Fruit fly (Drosophila melanogaster) S2 (cell line): ENCODE data around the gene Sec61gamma.

Experiments used
- CG8478 ChIP-seq: fragments of >200 bp; optimal IDR thresholded peaks from 2 replicates; lab custom pipeline; 2018
- CTCF ChIP-seq, 2 experiments: fragments of >200 bp; optimal IDR thresholded peaks; 2 replicates each; lab custom pipeline; 2018

Sec61gamma gene

DNA sequence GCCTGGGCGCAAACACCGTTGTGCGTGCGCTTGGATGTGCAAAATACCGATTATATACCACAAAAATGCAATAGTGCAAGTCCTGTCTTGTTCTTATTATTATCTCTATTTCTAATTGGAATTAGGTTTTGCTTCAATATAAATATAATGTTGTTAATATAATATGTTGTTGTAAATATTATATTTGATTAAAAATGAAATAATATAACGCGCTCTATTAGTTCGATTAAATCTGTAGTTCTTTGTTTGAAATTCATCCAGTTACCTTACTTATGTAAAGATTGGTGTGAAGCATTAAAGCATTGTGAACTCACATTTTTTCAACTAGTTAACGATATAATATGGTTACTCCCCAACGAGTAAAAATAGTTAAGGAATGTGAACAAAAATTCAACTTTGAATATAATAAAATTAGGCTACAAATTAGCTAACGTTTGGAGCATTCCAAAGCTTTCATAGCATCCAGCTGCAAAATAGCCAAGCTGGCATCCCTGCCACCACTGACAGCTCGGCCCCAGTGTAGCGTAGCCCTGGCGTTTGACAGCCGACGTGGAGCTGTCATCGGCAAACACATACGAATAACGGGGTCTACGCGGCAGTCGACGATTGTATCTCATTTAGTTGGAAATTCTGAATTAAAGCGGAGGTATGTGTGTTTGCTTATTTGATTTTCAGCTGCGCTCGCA lies at the start of gene Sec61gamma, which contains the start of gene CG12237:
Gene Sec61gamma, plus strand, starts transcription at position 509 of the 686 bp plus-strand sequence.
Gene CG12237, minus strand, starts transcription at position 51 of the 686 bp plus-strand sequence.
- no peak for TF ChIP-seq CTCF (optimal IDR thresholded peaks at IDR 0.05; lab: Kevin White, UChicago)
- TF ChIP-seq CG8478 (lab: Kevin White, UChicago), result no peak

DNA sequence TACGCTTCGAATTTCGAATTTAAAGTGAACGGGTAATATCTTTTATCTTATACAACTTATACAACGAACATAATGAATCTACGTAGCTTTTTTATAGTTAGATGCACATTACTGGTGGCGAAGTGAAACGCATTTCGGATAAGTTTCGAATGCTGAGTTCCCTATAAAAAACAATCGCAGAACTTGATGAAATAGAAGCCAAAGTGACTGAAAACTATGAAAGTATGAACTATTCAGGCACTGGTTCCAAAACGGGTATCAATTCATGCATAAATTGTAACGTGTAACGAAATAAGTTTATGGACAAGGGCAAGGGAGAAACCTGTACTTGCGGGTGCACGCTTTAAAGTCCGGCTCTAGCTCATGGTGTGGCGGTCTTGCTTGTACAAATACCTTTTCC lies 47.3 kb upstream of the Sec61gamma start:
- TF ChIP-seq CTCF (optimal IDR thresholded peaks at IDR 0.05; lab: Kevin White, UChicago) (no peak), CG8478 (lab: Kevin White, UChicago) (no peak)

DNA sequence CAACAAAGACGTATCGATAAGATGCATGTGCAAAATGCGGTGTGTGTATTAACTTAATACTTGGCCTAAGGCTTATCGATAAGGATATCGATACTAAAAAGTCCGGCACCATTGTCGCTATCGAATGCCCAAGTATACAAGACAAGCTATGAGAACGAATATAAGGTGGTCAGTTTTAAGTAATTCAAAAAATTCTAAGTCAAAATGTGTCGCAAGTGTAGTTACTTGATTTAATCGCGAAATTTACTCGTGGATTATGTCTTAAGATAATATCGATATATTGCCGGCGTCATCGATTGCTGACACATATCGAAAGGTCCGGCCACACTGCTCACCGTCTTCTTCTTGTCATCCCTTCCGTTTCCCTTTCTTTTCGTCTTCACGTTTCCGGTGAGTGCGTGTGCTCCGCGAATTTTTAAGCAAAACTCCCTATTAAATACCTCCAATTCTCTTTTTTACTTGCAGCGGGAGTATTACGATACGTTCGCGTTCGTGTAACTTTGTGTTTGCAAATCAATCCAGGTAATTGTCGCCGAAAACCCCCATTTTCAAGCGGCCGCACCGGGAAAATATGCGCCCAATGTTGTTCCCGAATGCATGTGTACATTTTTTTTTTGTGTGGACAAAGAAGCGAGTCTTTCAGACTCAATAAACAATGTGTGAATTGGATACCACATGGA lies 45.3 kb upstream of the Sec61gamma start, which contains the start of gene RpS10b:
Gene RpS10b, plus strand, starts transcription at position 348 of the 680 bp plus-strand sequence.
- TF ChIP-seq CG8478 (lab: Kevin White, UChicago) (no peak), CTCF (optimal IDR thresholded peaks at IDR 0.05; lab: Kevin White, UChicago) (no peak)

- TF ChIP-seq CG8478 (lab: Kevin White, UChicago) (no peak), CTCF (optimal IDR thresholded peaks at IDR 0.05; lab: Kevin White, UChicago) (no peak)
These were observed 44.6 kb upstream of the Sec61gamma start for dm6 chrX:19598503-19598902.

DNA sequence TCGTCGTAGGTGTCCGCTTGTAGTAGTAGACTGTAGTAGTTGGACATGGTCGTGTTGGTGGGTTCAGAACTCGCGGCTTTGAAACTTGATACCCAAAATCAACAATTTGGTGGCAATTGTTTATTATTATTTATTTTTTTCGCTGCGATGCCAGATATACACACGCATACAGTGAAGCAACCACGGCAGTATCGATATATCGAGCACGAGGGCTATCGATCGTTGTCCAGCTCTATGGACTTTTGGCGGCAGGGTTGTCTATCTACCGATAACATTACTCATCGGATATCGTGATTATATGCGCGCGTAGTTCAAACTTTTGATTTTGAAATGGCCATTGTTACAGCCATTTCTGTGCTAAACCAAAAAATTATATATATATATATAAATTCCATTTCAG lies 41.5 kb upstream of the Sec61gamma start, which contains the start of gene CG14220:
Gene CG14220, minus strand, starts transcription at position 208 of the 400 bp plus-strand sequence.
- TF ChIP-seq CTCF (optimal IDR thresholded peaks at IDR 0.05; lab: Kevin White, UChicago), result no peak
- no peak for TF ChIP-seq CG8478 (lab: Kevin White, UChicago)

- TF ChIP-seq CG8478 (lab: Kevin White, UChicago) (no peak), CTCF (optimal IDR thresholded peaks at IDR 0.05; lab: Kevin White, UChicago) (no peak)
These were observed 40.6 kb upstream of the Sec61gamma start for dm6 chrX:19602483-19602882.

dm6 chrX:19603953-19604352 lies 39.2 kb upstream of the Sec61gamma start:
- TF ChIP-seq CTCF (optimal IDR thresholded peaks at IDR 0.05; lab: Kevin White, UChicago) (no peak), CG8478 (lab: Kevin White, UChicago) (no peak)

DNA sequence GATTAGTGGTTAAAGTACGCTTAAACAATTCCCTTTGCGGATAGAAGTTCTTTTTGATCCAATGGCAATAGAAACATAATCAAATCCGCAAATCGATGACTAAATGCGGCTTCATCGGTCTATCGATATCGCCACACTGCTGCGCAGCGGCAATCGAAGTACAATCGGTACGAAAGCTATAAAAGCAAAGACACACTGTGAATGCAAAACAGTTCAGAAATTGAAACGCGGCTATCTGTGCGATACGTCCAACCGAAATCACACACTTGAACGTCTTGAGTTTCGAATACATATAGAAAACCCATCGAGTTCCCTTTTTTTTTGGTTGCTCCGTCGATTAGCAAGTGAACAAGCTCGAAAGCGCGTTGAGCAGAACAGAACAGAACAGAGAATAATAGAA lies 38.1 kb upstream of the Sec61gamma start, which contains the start of gene CG14207:
Gene CG14207, plus strand, starts transcription at position 203 of the 400 bp plus-strand sequence.
- no peak for TF ChIP-seq CG8478 (lab: Kevin White, UChicago)
- TF ChIP-seq CTCF (optimal IDR thresholded peaks at IDR 0.05; lab: Kevin White, UChicago), result no peak

- TF ChIP-seq CTCF (optimal IDR thresholded peaks at IDR 0.05; lab: Kevin White, UChicago) (no peak), CG8478 (lab: Kevin White, UChicago) (no peak)
These were observed 37.2 kb upstream of the Sec61gamma start for dm6 chrX:19605915-19606314.

DNA sequence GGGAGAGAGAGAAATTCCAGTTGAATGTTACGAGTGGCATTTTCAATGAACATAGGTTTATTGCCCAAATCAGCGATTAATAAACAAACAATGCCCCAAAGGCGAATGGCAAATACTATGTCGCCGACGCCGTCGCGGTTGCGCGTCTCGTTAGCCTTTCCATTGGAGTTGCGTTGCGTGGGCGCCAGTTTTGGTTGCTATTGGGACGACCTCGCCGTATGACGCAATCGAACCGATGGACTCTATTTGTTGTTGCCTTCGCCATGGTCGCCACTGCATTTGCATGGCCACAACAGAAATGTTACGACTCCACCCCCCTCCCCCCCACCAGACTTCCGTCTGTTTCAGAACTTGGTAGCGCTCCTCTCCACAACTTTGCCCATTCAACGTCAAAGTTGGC lies 36.6 kb upstream of the Sec61gamma start:
- TF ChIP-seq CG8478 (lab: Kevin White, UChicago), result no peak
- no peak for TF ChIP-seq CTCF (optimal IDR thresholded peaks at IDR 0.05; lab: Kevin White, UChicago)

dm6 chrX:19606971-19607370 lies 36.2 kb upstream of the Sec61gamma start:
- TF ChIP-seq CTCF (optimal IDR thresholded peaks at IDR 0.05; lab: Kevin White, UChicago) (no peak), CG8478 (lab: Kevin White, UChicago) (no peak)

dm6 chrX:19608042-19608609 lies 35.0 kb upstream of the Sec61gamma start:
- TF ChIP-seq CTCF (optimal IDR thresholded peaks at IDR 0.05; lab: Kevin White, UChicago), result no peak
- no peak for TF ChIP-seq CG8478 (lab: Kevin White, UChicago)

dm6 chrX:19611226-19611625 lies 31.9 kb upstream of the Sec61gamma start, which contains the start of the genes Shawn and Tyler:
TSS of gene Shawn (plus strand) at chrX:19611526.
TSS of gene Tyler (plus strand) at chrX:19611526.
- TF ChIP-seq CTCF (optimal IDR thresholded peaks at IDR 0.05; lab: Kevin White, UChicago) (no peak), CG8478 (lab: Kevin White, UChicago) (no peak)

dm6 chrX:19613473-19613872 lies 29.7 kb upstream of the Sec61gamma start:
- no peak for TF ChIP-seq CG8478 (lab: Kevin White, UChicago)
- no peak for TF ChIP-seq CTCF (optimal IDR thresholded peaks at IDR 0.05; lab: Kevin White, UChicago)
